Worm (Caenorhabditis elegans): ENCODE measurements around the gene lips-12.

ce11 chrII:1149390-1149789, 35.4 kb upstream of the lips-12 start:
- no peak for TF ChIP-seq snpc-4 (tag; optimal IDR thresholded peaks at IDR 0.05)
- no peak for TF ChIP-seq nhr-237 (tag; optimal IDR thresholded peaks at IDR 0.05)
